Fruit fly (Drosophila melanogaster) whole organism, prepupa: ENCODE results near the gene PAN3.

Experiments
- Blimp-1 ChIP-seq: fragments of 200-800 bp; sonication (Bioruptor generic); optimal IDR thresholded peaks from 3 replicates; lab custom pipeline; 2017; ENCODE audit warnings: missing biosample characterization, missing genetic modification characterization, mild to moderate bottlenecking, moderate library complexity, missing genetic modification reagents
- CG10631 ChIP-seq: fragments of 200-800 bp; sonication (Bioruptor generic); optimal IDR thresholded peaks from 2 replicates; lab custom pipeline; 2016; ENCODE audit warnings: missing biosample characterization, missing genetic modification characterization
- CG10669 ChIP-seq: fragments of 200-800 bp; sonication (Bioruptor generic); optimal IDR thresholded peaks from 3 replicates; lab custom pipeline; 2018; ENCODE audit warnings: missing biosample characterization, mild to moderate bottlenecking, missing genetic modification characterization, moderate library complexity
- CG11762 ChIP-seq: fragments of 200-800 bp; sonication (Bioruptor generic); optimal IDR thresholded peaks from 3 replicates; lab custom pipeline; 2016; ENCODE audit warnings: missing biosample characterization, missing genetic modification characterization; ENCODE audit not compliant: insufficient read depth
- CG11902 ChIP-seq: fragments of 200-800 bp; sonication (Bioruptor generic); optimal IDR thresholded peaks from 3 replicates; lab custom pipeline; 2016; ENCODE audit warnings: missing biosample characterization, missing genetic modification characterization
- CG15336 ChIP-seq: fragments of 200-800 bp; sonication (Bioruptor generic); IDR thresholded peaks from 2 replicates; pipeline ENCODE4 v1.3.6; 2022; ENCODE audit warnings: missing biosample characterization, missing genetic modification characterization
- CG3032 ChIP-seq: fragments of 200-800 bp; optimal IDR thresholded peaks from 2 replicates; lab custom pipeline; 2019; ENCODE audit warnings: missing biosample characterization, mild to moderate bottlenecking, missing genetic modification characterization, moderate library complexity
- CG32006 ChIP-seq: fragments of 200-800 bp; sonication (Bioruptor generic); optimal IDR thresholded peaks from 3 replicates; lab custom pipeline; 2017; ENCODE audit warnings: missing biosample characterization, mild to moderate bottlenecking, missing genetic modification characterization
- CG3919 ChIP-seq: fragments of 200-800 bp; sonication (Bioruptor generic); optimal IDR thresholded peaks from 3 replicates; lab custom pipeline; 2016; ENCODE audit warnings: missing biosample characterization, missing genetic modification characterization
- CG4318 ChIP-seq: fragments of 200-800 bp; sonication (Bioruptor generic); optimal IDR thresholded peaks from 3 replicates; lab custom pipeline; 2017; ENCODE audit warnings: missing biosample characterization, mild to moderate bottlenecking, missing genetic modification characterization
- CG6163 ChIP-seq: fragments of 200-800 bp; sonication (Bioruptor generic); IDR thresholded peaks from 3 replicates; pipeline ENCODE4 v1.3.6; 2022; ENCODE audit warnings: missing biosample characterization, missing genetic modification characterization
- CG6792 ChIP-seq: fragments of 200-800 bp; sonication (Bioruptor generic); optimal IDR thresholded peaks from 3 replicates; lab custom pipeline; 2016; ENCODE audit warnings: missing biosample characterization, missing genetic modification characterization
- CG6808 ChIP-seq: fragments of 200-800 bp; sonication (Bioruptor generic); optimal IDR thresholded peaks from 3 replicates; lab custom pipeline; 2017; ENCODE audit warnings: missing biosample characterization, missing genetic modification characterization, mild to moderate bottlenecking, moderate library complexity, missing genetic modification reagents
- CG6854 ChIP-seq: fragments of 200-800 bp; sonication (Bioruptor generic); optimal IDR thresholded peaks from 2 replicates; lab custom pipeline; 2017; ENCODE audit warnings: missing biosample characterization, mild to moderate bottlenecking, missing genetic modification characterization
- CG7368 ChIP-seq: fragments of 200-800 bp; sonication (Bioruptor generic); optimal IDR thresholded peaks from 3 replicates; lab custom pipeline; 2016; ENCODE audit warnings: missing biosample characterization, missing genetic modification characterization
- CG8119 ChIP-seq: fragments of 200-800 bp; sonication (Bioruptor generic); IDR thresholded peaks from 3 replicates; pipeline ENCODE4 v1.3.6; 2022; ENCODE audit warnings: missing biosample characterization, missing genetic modification characterization
- CG8632 ChIP-seq: fragments of 200-800 bp; sonication (Bioruptor generic); optimal IDR thresholded peaks from 3 replicates; lab custom pipeline; 2016; ENCODE audit warnings: missing biosample characterization, missing genetic modification characterization
- CG9139 ChIP-seq: fragments of 200-800 bp; sonication (Bioruptor generic); optimal IDR thresholded peaks from 3 replicates; lab custom pipeline; 2017; ENCODE audit warnings: missing biosample characterization, mild to moderate bottlenecking, missing genetic modification characterization
- Eip75B ChIP-seq: fragments of 200-800 bp; sonication (Bioruptor generic); optimal IDR thresholded peaks from 3 replicates; lab custom pipeline; 2016; ENCODE audit warnings: missing biosample characterization, missing genetic modification characterization
- Eip78C ChIP-seq: fragments of 200-800 bp; sonication (Bioruptor generic); peaks from one replicate; lab custom pipeline; 2016; ENCODE audit warnings: missing biosample characterization, missing genetic modification characterization
- Eip93F ChIP-seq: fragments of 200-800 bp; sonication (Bioruptor generic); optimal IDR thresholded peaks from 2 replicates; lab custom pipeline; 2016; ENCODE audit warnings: missing biosample characterization, mild to moderate bottlenecking, missing genetic modification characterization
- Ets21C ChIP-seq: fragments of 200-800 bp; sonication (Bioruptor generic); optimal IDR thresholded peaks from 3 replicates; lab custom pipeline; 2016; ENCODE audit warnings: missing biosample characterization, missing genetic modification characterization
- Gug ChIP-seq: fragments of 200-800 bp; sonication (Bioruptor generic); IDR thresholded peaks from 2 replicates; pipeline ENCODE4 v1.3.6; 2022; ENCODE audit warnings: missing biosample characterization, missing genetic modification characterization
- Hr38 ChIP-seq: sonication (Bioruptor generic); optimal IDR thresholded peaks from 2 replicates; lab custom pipeline; 2016; ENCODE audit warnings: missing biosample characterization, missing genetic modification characterization
- Hr39 ChIP-seq: fragments of 200-800 bp; sonication (Bioruptor generic); optimal IDR thresholded peaks from 2 replicates; lab custom pipeline; 2016; ENCODE audit warnings: missing biosample characterization, missing genetic modification characterization
- Hr4 ChIP-seq: fragments of 200-800 bp; sonication (Bioruptor generic); optimal IDR thresholded peaks from 3 replicates; lab custom pipeline; 2016; ENCODE audit warnings: missing biosample characterization, missing genetic modification characterization
- Lpt ChIP-seq: fragments of 200-800 bp; sonication (Bioruptor generic); optimal IDR thresholded peaks from 3 replicates; lab custom pipeline; 2016; ENCODE audit warnings: missing biosample characterization, missing genetic modification characterization
- Met ChIP-seq: fragments of 200-800 bp; sonication (Bioruptor generic); optimal IDR thresholded peaks from 3 replicates; lab custom pipeline; 2016; ENCODE audit warnings: missing biosample characterization, missing genetic modification characterization
- Smox ChIP-seq: fragments of 200-800 bp; sonication (Bioruptor generic); optimal IDR thresholded peaks from 3 replicates; lab custom pipeline; 2016; ENCODE audit warnings: missing biosample characterization, missing genetic modification characterization
- Sox14 ChIP-seq: fragments of 200-800 bp; sonication (Bioruptor generic); optimal IDR thresholded peaks from 3 replicates; lab custom pipeline; 2016; ENCODE audit warnings: missing biosample characterization, missing genetic modification characterization
- Sox15 ChIP-seq: fragments of 200-800 bp; sonication (Bioruptor generic); optimal IDR thresholded peaks from 3 replicates; lab custom pipeline; 2016; ENCODE audit warnings: missing biosample characterization, missing genetic modification characterization
- achi ChIP-seq: fragments of 200-800 bp; sonication (Bioruptor generic); optimal IDR thresholded peaks from 3 replicates; lab custom pipeline; 2016; ENCODE audit warnings: missing biosample characterization, missing genetic modification characterization
- acj6 ChIP-seq: fragments of 200-800 bp; sonication (Bioruptor generic); optimal IDR thresholded peaks from 3 replicates; lab custom pipeline; 2016; ENCODE audit warnings: missing biosample characterization, missing genetic modification characterization
- cyc ChIP-seq: fragments of 200-800 bp; sonication (Bioruptor generic); optimal IDR thresholded peaks from 3 replicates; lab custom pipeline; 2016; ENCODE audit warnings: missing biosample characterization, missing genetic modification characterization
- dac ChIP-seq: fragments of 200-800 bp; sonication (Bioruptor generic); optimal IDR thresholded peaks from 2 replicates; lab custom pipeline; 2017; ENCODE audit warnings: missing biosample characterization, mild to moderate bottlenecking, missing genetic modification characterization
- dsx ChIP-seq: fragments of 200-800 bp; optimal IDR thresholded peaks from 3 replicates; lab custom pipeline; 2019; ENCODE audit warnings: missing biosample characterization, mild to moderate bottlenecking, missing genetic modification characterization, moderate library complexity; ENCODE audit not compliant: poor library complexity, severe bottlenecking
- eg ChIP-seq: fragments of 200-800 bp; sonication (Bioruptor generic); IDR thresholded peaks from 3 replicates; pipeline ENCODE4 v1.3.6; 2022; ENCODE audit warnings: missing biosample characterization, missing genetic modification characterization
- fd85E ChIP-seq: fragments of 200-800 bp; sonication (Bioruptor generic); optimal IDR thresholded peaks from 3 replicates; lab custom pipeline; 2016; ENCODE audit warnings: missing biosample characterization, missing genetic modification characterization
- fkh ChIP-seq: fragments of 200-800 bp; sonication (Bioruptor generic); optimal IDR thresholded peaks from 3 replicates; lab custom pipeline; 2017; ENCODE audit warnings: missing biosample characterization, mild to moderate bottlenecking, missing genetic modification characterization, moderate library complexity
- lz ChIP-seq: fragments of 200-800 bp; sonication (Bioruptor generic); optimal IDR thresholded peaks from 3 replicates; lab custom pipeline; 2016; ENCODE audit warnings: missing biosample characterization, missing genetic modification characterization
- pdm3 ChIP-seq: fragments of 200-800 bp; sonication (Bioruptor generic); optimal IDR thresholded peaks from 3 replicates; lab custom pipeline; 2016; ENCODE audit warnings: missing biosample characterization, missing genetic modification characterization
- salr ChIP-seq, 2 experiments: fragments of 200-800 bp; sonication (Bioruptor generic); optimal IDR thresholded peaks; 3 replicates each; lab custom pipeline; 2016 to 2018; ENCODE audit warnings: missing biosample characterization in 2 of 2, missing genetic modification characterization in 2 of 2, mild to moderate bottlenecking in 1 of 2
- spab ChIP-seq: fragments of 200-800 bp; sonication (Bioruptor generic); optimal IDR thresholded peaks from 2 replicates; lab custom pipeline; 2017; ENCODE audit warnings: missing biosample characterization, mild to moderate bottlenecking, missing genetic modification characterization, missing genetic modification reagents
- ss ChIP-seq, 2 experiments: fragments of 200-800 bp; sonication (Bioruptor generic); optimal IDR thresholded peaks; 2 replicates in 1 of 2; 3 replicates in 1 of 2; lab custom pipeline; 2017 to 2018; ENCODE audit warnings: mild to moderate bottlenecking in 2 of 2, missing biosample characterization in 2 of 2, missing genetic modification characterization in 2 of 2, moderate library complexity in 1 of 2
- svp ChIP-seq: fragments of 200-800 bp; sonication (Bioruptor generic); peaks from one replicate; lab custom pipeline; 2016; ENCODE audit warnings: missing biosample characterization, missing genetic modification characterization

The PAN3 gene

dm6 chr3L:3074380-3074779 lies 3.4 kb downstream of the PAN3 start (continued):
- peak; percentile 70 for TF ChIP-seq Hr39 (GFP tag; lab: Kevin White, UChicago)
- peak; percentile 29 for TF ChIP-seq Eip75B
- peak; percentile 58 for TF ChIP-seq lz
- peak; percentile 56 for TF ChIP-seq CG10631
- peak; percentile 61 for TF ChIP-seq CG32006
- peak; percentile 57 for TF ChIP-seq Ets21C (GFP tag; lab: Kevin White, UChicago)
- peak; percentile 36 for TF ChIP-seq spab (GFP tag; lab: Kevin White, UChicago)
- 0 out of 2 replicates have a peak, but pooled peaks have one; percentile 9 for TF ChIP-seq CG15336
- TF ChIP-seq Gug: no peak
- no peak; the same call in 2 of the 3 replicates for TF ChIP-seq CG8119 (GFP tag; lab: Robert Waterston, UW)
- peak; percentile 31 for TF ChIP-seq CG3919 (GFP tag; lab: Kevin White, UChicago)
- TF ChIP-seq Smox: peak; percentile 72
- no peak for TF ChIP-seq fd85E
- no peak for TF ChIP-seq dac (GFP tag; lab: Kevin White, UChicago)

- TF ChIP-seq CG6163 (GFP tag; lab: Robert Waterston, UW) (0 out of 3 replicates have a peak, but pooled peaks have one; percentile 18), CG6792 (no peak), Blimp-1 (GFP tag; lab: Kevin White, UChicago) (no peak), salr (GFP tag; optimal IDR thresholded peaks at IDR 0.05; lab: Kevin White, UChicago) (no peak), CG6854 (GFP tag; lab: Kevin White, UChicago) (peak; percentile 70), ss (GFP tag; optimal IDR thresholded peaks at IDR 0.05; lab: Kevin White, UChicago) (peak in 1 of 2 experiments; percentile 16)
Measured at dm6 chr3L:3074805-3075204, 3.9 kb downstream of the PAN3 start.

dm6 chr3L:3076954-3077353 lies 6.0 kb downstream of the PAN3 start:
- TF ChIP-seq eg (0 out of 3 replicates have a peak, but pooled peaks have one; percentile 0), Eip93F (no peak)

dm6 chr3L:3077568-3078107 lies 6.7 kb downstream of the PAN3 start:
- TF ChIP-seq Met (peak; percentile 72), Hr4 (peak; percentile 29), achi (GFP tag; lab: Kevin White, UChicago) (peak; percentile 69), svp (GFP tag; lab: Kevin White, UChicago) (peak; percentile 94), CG6792 (peak; percentile 54), pdm3 (GFP tag; lab: Kevin White, UChicago) (peak; percentile 56), Eip78C (GFP tag; lab: Kevin White, UChicago) (peak; percentile 83), CG4318 (GFP tag; lab: Kevin White, UChicago) (no peak), CG7368 (GFP tag; lab: Kevin White, UChicago) (peak; percentile 26), Gug (no peak), cyc (peak; percentile 23), salr (GFP tag; optimal IDR thresholded peaks at IDR 0.05; lab: Kevin White, UChicago) (peak; percentile 4 to 61), Eip93F (peak; percentile 62), CG9139 (GFP tag; lab: Kevin White, UChicago) (peak; percentile 7), Blimp-1 (GFP tag; lab: Kevin White, UChicago) (no peak), Hr39 (GFP tag; lab: Kevin White, UChicago) (peak; percentile 41), CG8632 (GFP tag; lab: Kevin White, UChicago) (peak; percentile 62), CG11762 (GFP tag; lab: Kevin White, UChicago) (no peak), lz (peak; percentile 53), CG3032 (tag; lab: Kevin White, UChicago) (peak; percentile 32), Hr38 (GFP tag; lab: Kevin White, UChicago) (no peak), Lpt (GFP tag; lab: Kevin White, UChicago) (peak; percentile 80), fd85E (peak; percentile 2), CG3919 (GFP tag; lab: Kevin White, UChicago) (peak; percentile 48), Sox14 (GFP tag; lab: Kevin White, UChicago) (peak; percentile 54), Sox15 (no peak), acj6 (GFP tag; lab: Kevin White, UChicago) (peak; percentile 22), CG6808 (GFP tag; lab: Kevin White, UChicago) (peak; percentile 36), dsx (GFP tag; lab: Kevin White, UChicago) (peak; percentile 68), fkh (GFP tag; lab: Kevin White, UChicago) (peak; percentile 62), CG10669 (peak; percentile 52), CG6163 (GFP tag; lab: Robert Waterston, UW) (peak; percentile 86), CG11902 (peak; percentile 8)
